Worm (Caenorhabditis elegans): ENCODE measurements around the gene ZC239.21.
A peak's percentile ranks its signal among the peaks of the same experiment; 100 is the strongest.
"Not testable (repeated sequence)": the region's sequence is repeated elsewhere in the genome, so short reads cannot be mapped to it uniquely, and the experiment has no call there.

The ZC239.21 gene

DNA sequence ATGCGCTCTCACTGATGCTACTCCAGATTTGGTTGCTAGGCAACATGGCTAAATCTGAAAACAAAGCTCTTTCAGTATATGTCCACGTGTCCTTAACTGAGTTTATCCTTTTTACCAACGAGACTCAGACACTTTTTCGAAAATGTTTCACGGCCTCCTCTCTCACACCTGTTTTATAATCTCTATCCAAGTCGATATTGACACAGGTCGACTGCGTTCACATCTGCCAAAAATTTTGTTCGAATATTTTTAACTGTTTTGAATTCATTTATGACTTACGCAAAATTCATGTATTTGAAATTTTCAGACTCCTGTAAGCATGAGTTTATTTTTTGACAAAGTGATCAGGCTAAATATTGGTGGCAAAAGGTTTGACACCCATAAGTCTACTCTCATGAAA is 9.0 kb downstream of the ZC239.21 start, which contains the start of gene ZC239.3:
Gene ZC239.3, plus strand, starts transcription at position 301 of the 400 bp plus-strand sequence.
- TF ChIP-seq ceh-44 (GFP tag; IDR thresholded peaks at IDR 0.05); saeg-2 (GFP tag; IDR thresholded peaks at IDR 0.05); Y5F2A.4 (GFP tag; optimal IDR thresholded peaks at IDR 0.05): not testable (repeated sequence)

DNA sequence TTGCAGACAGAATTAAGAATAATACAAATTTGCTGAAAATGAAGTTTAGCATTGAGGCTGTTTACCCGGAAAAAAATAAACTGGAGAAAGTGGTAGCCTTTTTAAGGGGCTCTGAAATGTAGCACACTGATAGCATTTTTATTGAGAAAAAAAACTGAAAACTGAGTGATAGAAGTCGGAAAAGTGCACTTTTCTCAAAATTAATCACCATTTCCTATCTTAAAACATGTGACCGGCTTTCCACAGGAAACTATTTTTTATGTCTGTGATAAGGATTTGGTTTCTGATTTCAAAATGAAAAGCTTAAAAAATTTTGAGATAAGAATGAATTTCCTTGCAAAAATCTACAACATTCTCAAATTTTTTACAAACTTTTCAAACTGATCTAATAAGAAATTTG is 14.0 kb downstream of the ZC239.21 start, which contains the start of gene ZC239.22:
Gene ZC239.22, minus strand, starts transcription at position 101 of the 400 bp plus-strand sequence.
- TF ChIP-seq unc-62 (GFP tag; optimal IDR thresholded peaks at IDR 0.05 in 1 of 2): no peak
- no peak for TF ChIP-seq unc-62 (tag; optimal IDR thresholded peaks at IDR 0.05)
- peak; percentile 21 for TF ChIP-seq aha-1 (tag)
- TF ChIP-seq lsy-2 (tag; optimal IDR thresholded peaks at IDR 0.05): no peak
- no peak for TF ChIP-seq nhr-25 (tag; optimal IDR thresholded peaks at IDR 0.05; ENCODE audit: borderline replicate concordance, insufficient read depth)

DNA sequence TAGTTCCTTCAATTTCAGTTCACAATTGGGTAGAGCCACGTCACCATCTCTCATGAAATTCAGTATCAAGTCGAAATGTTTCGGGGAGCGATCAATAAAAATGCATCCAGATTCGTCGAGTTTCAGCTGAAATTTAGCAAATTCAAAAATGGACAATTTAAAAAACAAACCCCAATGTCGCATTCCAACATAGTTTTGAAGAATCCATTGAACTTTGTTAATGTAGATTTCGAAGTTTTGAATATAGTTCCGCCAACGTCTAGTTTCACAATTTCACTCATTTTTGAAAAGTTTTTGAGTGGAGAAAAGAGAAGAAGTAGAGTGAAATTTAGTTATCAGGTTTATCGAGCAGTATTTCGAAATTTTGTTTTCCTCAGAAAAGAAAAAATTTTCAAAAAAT is 15.0 kb downstream of the ZC239.21 start, which contains the start of gene ZC239.14:
Gene ZC239.14, minus strand, starts transcription at position 305 of the 400 bp plus-strand sequence.
- no peak for TF ChIP-seq zip-11 (GFP tag; IDR thresholded peaks at IDR 0.05)
- TF ChIP-seq hmg-1.1 (GFP tag; IDR thresholded peaks at IDR 0.05): no peak
- peak; percentile 91 for TF ChIP-seq aha-1 (tag)

DNA sequence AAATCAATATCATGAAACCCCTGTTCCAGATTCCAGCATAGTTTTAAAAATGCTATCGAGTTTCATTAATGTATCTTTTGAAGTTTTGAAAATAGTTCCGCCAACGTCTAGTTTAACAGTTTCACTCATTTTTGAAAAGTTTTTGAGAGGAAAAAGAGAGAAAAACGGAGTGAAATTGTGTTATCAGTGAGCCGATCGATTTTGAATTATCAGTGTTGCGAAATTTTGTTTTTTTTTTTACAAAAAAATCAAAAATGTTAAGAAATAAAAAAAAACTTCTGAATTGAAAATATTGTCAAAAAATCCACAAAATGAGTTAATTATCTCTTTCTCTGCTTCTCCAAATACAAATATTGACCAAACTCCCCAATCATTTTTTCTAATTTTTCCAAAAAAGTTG is 15.9 kb downstream of the ZC239.21 start, which contains the start of gene ZC239.13:
Gene ZC239.13, minus strand, starts transcription at position 154 of the 400 bp plus-strand sequence.
- no peak for TF ChIP-seq mdl-1 (tag; optimal IDR thresholded peaks at IDR 0.05)
- peak; percentile 26 for TF ChIP-seq pqm-1 (tag; optimal IDR thresholded peaks at IDR 0.05)

DNA sequence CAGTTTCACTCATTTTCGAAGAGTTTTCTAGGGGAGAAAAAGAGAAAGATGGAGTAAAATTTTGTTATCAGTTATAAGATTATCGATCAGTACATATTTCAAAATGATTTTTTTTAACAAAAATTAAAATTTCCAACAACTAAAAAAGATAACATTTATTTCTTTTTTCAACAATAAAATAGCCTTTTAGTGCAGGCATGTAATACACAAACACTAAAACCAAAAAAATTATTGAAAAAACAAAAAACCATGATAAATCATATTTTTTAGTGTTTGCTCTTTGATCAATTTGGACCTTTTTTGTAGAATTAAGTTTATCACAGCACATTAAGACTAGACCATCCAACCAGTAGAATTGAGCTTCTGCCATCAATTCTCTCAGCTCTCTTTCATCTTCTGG is 17.9 kb downstream of the ZC239.21 start, which contains the start of gene ZC239.15:
Gene ZC239.15, minus strand, starts transcription at position 101 of the 400 bp plus-strand sequence.
- TF ChIP-seq F44E2.7 (GFP tag; IDR thresholded peaks at IDR 0.05): no peak
- TF ChIP-seq zfp-3 (GFP tag; conservative IDR thresholded peaks at IDR 0.05): no peak
- no peak for TF ChIP-seq mxl-3 (GFP tag; optimal IDR thresholded peaks at IDR 0.05)
- no peak for TF ChIP-seq daf-8 (GFP tag; IDR thresholded peaks at IDR 0.05)
- no peak for TF ChIP-seq mdt-29 (GFP tag; IDR thresholded peaks at IDR 0.05)
- no peak for TF ChIP-seq ceh-32 (tag; optimal IDR thresholded peaks at IDR 0.05; ENCODE audit: poor library complexity)
- TF ChIP-seq jun-1 (tag; optimal IDR thresholded peaks at IDR 0.05): no peak
- no peak for TF ChIP-seq nhr-42 (GFP tag; IDR thresholded peaks at IDR 0.05)
- TF ChIP-seq mxl-2 (GFP tag; conservative IDR thresholded peaks at IDR 0.05): no peak
- no peak for TF ChIP-seq D1046.2 (GFP tag; IDR thresholded peaks at IDR 0.05)
- no peak for TF ChIP-seq daf-16 (GFP tag; optimal IDR thresholded peaks at IDR 0.05)
- peak; percentile 2 for TF ChIP-seq daf-16 (tag; optimal IDR thresholded peaks at IDR 0.05)
- no peak for TF ChIP-seq R02D3.7 (tag; optimal IDR thresholded peaks at IDR 0.05)
- TF ChIP-seq F49E8.2 (tag; optimal IDR thresholded peaks at IDR 0.05; ENCODE audit: borderline replicate concordance): no peak
- peak; percentile 16 for TF ChIP-seq aha-1 (tag)

DNA sequence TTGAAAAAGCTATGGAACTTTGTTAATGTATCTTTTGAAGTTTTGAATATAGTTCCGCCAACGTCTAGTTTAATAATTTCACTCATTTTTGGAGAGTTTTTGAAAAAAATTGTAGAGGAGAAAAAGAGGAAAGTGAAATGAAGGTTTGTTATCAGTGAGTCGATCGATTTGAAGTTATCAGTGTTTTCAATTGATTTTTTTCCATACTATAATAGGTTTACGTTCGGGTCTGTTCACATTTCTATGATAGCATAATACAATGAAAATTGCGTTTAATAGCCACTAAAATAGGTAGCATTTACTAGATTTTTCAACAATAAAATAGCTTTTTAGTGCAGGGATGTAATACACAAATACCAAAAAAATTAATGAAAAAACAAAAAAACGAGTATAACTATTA is 18.5 kb downstream of the ZC239.21 start, which contains the start of gene ZC239.16:
Gene ZC239.16, minus strand, starts transcription at position 120 of the 400 bp plus-strand sequence.
- no peak for TF ChIP-seq daf-16 (GFP tag; optimal IDR thresholded peaks at IDR 0.05)
- TF ChIP-seq daf-16 (tag; optimal IDR thresholded peaks at IDR 0.05): peak; percentile 61
- 0 out of 2 replicates have a peak, but pooled peaks have one; percentile 8 for TF ChIP-seq dmd-6 (GFP tag; IDR thresholded peaks at IDR 0.05)
- TF ChIP-seq spr-3 (GFP tag; optimal IDR thresholded peaks at IDR 0.05): no peak
- peak; percentile 23 for TF ChIP-seq dve-1 (tag; optimal IDR thresholded peaks at IDR 0.05; ENCODE audit: insufficient read depth)
- TF ChIP-seq snpc-1.2 (GFP tag; IDR thresholded peaks at IDR 0.05): no peak
- no peak for TF ChIP-seq lin-29 (GFP tag; IDR thresholded peaks at IDR 0.05)
- TF ChIP-seq php-3 (GFP tag; IDR thresholded peaks at IDR 0.05): peak; percentile 27; the same call in 1 of the 2 replicates
- TF ChIP-seq unc-39 (tag; optimal IDR thresholded peaks at IDR 0.05): no peak
- TF ChIP-seq lin-39 (tag; optimal IDR thresholded peaks at IDR 0.05): no peak
- no peak for TF ChIP-seq nhr-42 (GFP tag; IDR thresholded peaks at IDR 0.05)
- TF ChIP-seq F49E8.2 (tag; optimal IDR thresholded peaks at IDR 0.05; ENCODE audit: borderline replicate concordance): no peak
- peak; percentile 50 for TF ChIP-seq nhr-28 (tag; optimal IDR thresholded peaks at IDR 0.05)
- TF ChIP-seq pqm-1 (tag; optimal IDR thresholded peaks at IDR 0.05): peak; percentile 38

All from whole organism, L4 larva.